Fruit fly (Drosophila melanogaster) whole organism, embryonic: ENCODE measurements around the gene Cyp4g15.

ENCODE experiments used
- Aef1 ChIP-seq: fragments of 200-800 bp; sonication (Bioruptor generic); IDR thresholded peaks from 3 replicates; pipeline ENCODE4 v1.3.6; 2022; ENCODE audit warnings: missing biosample characterization, missing genetic modification characterization
- Blimp-1 ChIP-seq: fragments of 200-800 bp; sonication (Bioruptor generic); optimal IDR thresholded peaks from 3 replicates; lab custom pipeline; 2018; ENCODE audit warnings: missing biosample characterization, missing genetic modification characterization, mild to moderate bottlenecking, moderate library complexity, missing genetic modification reagents
- CG10209 ChIP-seq: fragments of 200-800 bp; sonication (Bioruptor generic); optimal IDR thresholded peaks from 3 replicates; lab custom pipeline; 2017; ENCODE audit warnings: missing biosample characterization, mild to moderate bottlenecking, missing genetic modification characterization, missing genetic modification reagents
- CG12769 ChIP-seq: fragments of 200-800 bp; sonication (Bioruptor generic); optimal IDR thresholded peaks from 2 replicates; lab custom pipeline; 2019; ENCODE audit warnings: missing biosample characterization, mild to moderate bottlenecking, missing genetic modification characterization, moderate library complexity
- CG13123 ChIP-seq: fragments of 200-800 bp; sonication (Bioruptor generic); optimal IDR thresholded peaks from 2 replicates; lab custom pipeline; 2016; ENCODE audit warnings: missing biosample characterization, missing genetic modification characterization
- CG13775 ChIP-seq: fragments of 200-800 bp; sonication (Bioruptor generic); optimal IDR thresholded peaks from 3 replicates; lab custom pipeline; 2017; ENCODE audit warnings: missing biosample characterization, mild to moderate bottlenecking, missing genetic modification characterization
- CG13894 ChIP-seq: fragments of 200-800 bp; sonication (Bioruptor generic); optimal IDR thresholded peaks from 3 replicates; lab custom pipeline; 2018; ENCODE audit warnings: missing biosample characterization, mild to moderate bottlenecking, missing genetic modification characterization, moderate library complexity
- CG14441 ChIP-seq: fragments of 200-800 bp; sonication (Bioruptor generic); IDR thresholded peaks from 2 replicates; pipeline ENCODE4 v1.3.6; 2022; ENCODE audit warnings: missing biosample characterization, missing genetic modification characterization
- CG15011 ChIP-seq: fragments of 200-800 bp; sonication (Bioruptor generic); optimal IDR thresholded peaks from 3 replicates; lab custom pipeline; 2018; ENCODE audit warnings: missing biosample characterization, mild to moderate bottlenecking, missing genetic modification characterization
- CG15269 ChIP-seq: fragments of 200-800 bp; sonication (Bioruptor generic); optimal IDR thresholded peaks from 2 replicates; lab custom pipeline; 2018; ENCODE audit warnings: missing biosample characterization, mild to moderate bottlenecking, missing genetic modification characterization, moderate library complexity
- CG1602 ChIP-seq: fragments of 200-800 bp; sonication (Bioruptor generic); optimal IDR thresholded peaks from 3 replicates; lab custom pipeline; 2016; ENCODE audit warnings: missing biosample characterization, missing genetic modification characterization
- CG18011 ChIP-seq: fragments of 200-800 bp; sonication (Bioruptor generic); optimal IDR thresholded peaks from 2 replicates; lab custom pipeline; 2017; ENCODE audit warnings: missing biosample characterization, missing genetic modification characterization, mild to moderate bottlenecking, moderate library complexity, missing genotype
- CG18476 ChIP-seq: fragments of 200-800 bp; sonication (Bioruptor generic); optimal IDR thresholded peaks from 2 replicates; lab custom pipeline; 2016; ENCODE audit warnings: missing biosample characterization, mild to moderate bottlenecking, missing genetic modification characterization
- CG3281 ChIP-seq: fragments of 200-800 bp; sonication (Bioruptor generic); optimal IDR thresholded peaks from 3 replicates; lab custom pipeline; 2017; ENCODE audit warnings: missing biosample characterization, mild to moderate bottlenecking, missing genetic modification characterization
- CG9876 ChIP-seq: fragments of 200-800 bp; sonication (Bioruptor generic); optimal IDR thresholded peaks from 2 replicates; lab custom pipeline; 2016; ENCODE audit warnings: missing biosample characterization, missing genetic modification characterization
- D ChIP-seq, 2 experiments: fragments of 200-800 bp in 1 of 2; fragments of >200 bp in 1 of 2; sonication (Bioruptor generic) in 1 of 2; optimal IDR thresholded peaks; 2 replicates in 1 of 2; 3 replicates in 1 of 2; lab custom pipeline; 2017; ENCODE audit warnings: mild to moderate bottlenecking in 1 of 2, missing biosample characterization in 1 of 2, missing genetic modification characterization in 1 of 2, missing genetic modification reagents in 1 of 2
- Deaf1 ChIP-seq: fragments of 200-800 bp; optimal IDR thresholded peaks from 3 replicates; lab custom pipeline; 2019; ENCODE audit warnings: missing biosample characterization, mild to moderate bottlenecking, missing genetic modification characterization, moderate library complexity
- Dll ChIP-seq: fragments of 200-800 bp; sonication (Bioruptor generic); IDR thresholded peaks from 4 replicates; pipeline ENCODE4 v1.3.6; 2022; ENCODE audit warnings: missing biosample characterization, missing genetic modification characterization; ENCODE audit not compliant: partially characterized antibody
- HmgD ChIP-seq: fragments of 200-800 bp; sonication (Bioruptor generic); optimal IDR thresholded peaks from 3 replicates; lab custom pipeline; 2016; ENCODE audit warnings: missing biosample characterization, missing genetic modification characterization
- Hr78 ChIP-seq, 2 experiments: fragments of 200-800 bp in 1 of 2; fragments of >200 bp in 1 of 2; sonication (Bioruptor generic) in 1 of 2; optimal IDR thresholded peaks; 2 replicates each; lab custom pipeline; 2017 to 2019; ENCODE audit warnings: missing biosample characterization in 2 of 2, missing genetic modification characterization in 2 of 2, mild to moderate bottlenecking in 1 of 2, moderate library complexity in 1 of 2
- Lim3 ChIP-seq: fragments of 200-800 bp; sonication (Bioruptor generic); IDR thresholded peaks from 2 replicates; pipeline ENCODE4 v1.3.6; 2022; ENCODE audit warnings: missing biosample characterization, missing genetic modification characterization
- Mrtf ChIP-seq: fragments of 200-800 bp; sonication (Bioruptor generic); IDR thresholded peaks from 3 replicates; pipeline ENCODE4 v1.3.6; 2022; ENCODE audit warnings: missing biosample characterization, missing genetic modification characterization
- Oli ChIP-seq: fragments of 200-800 bp; sonication (Bioruptor generic); optimal IDR thresholded peaks from 2 replicates; lab custom pipeline; 2018; ENCODE audit warnings: missing biosample characterization, mild to moderate bottlenecking, missing genetic modification characterization, moderate library complexity
- Pdp1 ChIP-seq, 2 experiments: fragments of 200-800 bp; sonication (Bioruptor generic); optimal IDR thresholded peaks; 3 replicates each; lab custom pipeline; 2016; ENCODE audit warnings: missing biosample characterization in 2 of 2, missing genetic modification characterization in 2 of 2, mild to moderate bottlenecking in 1 of 2, moderate library complexity in 1 of 2
- Sry-β ChIP-seq: fragments of 200-800 bp; sonication (Bioruptor generic); optimal IDR thresholded peaks from 2 replicates; lab custom pipeline; 2018; ENCODE audit warnings: missing biosample characterization, mild to moderate bottlenecking, missing genetic modification characterization, moderate library complexity
- Vsx1 ChIP-seq: fragments of 200-800 bp; sonication (Bioruptor generic); optimal IDR thresholded peaks from 2 replicates; lab custom pipeline; 2017; ENCODE audit warnings: missing biosample characterization, mild to moderate bottlenecking, missing genetic modification characterization, missing genetic modification reagents
- abd-A ChIP-seq: fragments of 200-800 bp; sonication (Bioruptor generic); optimal IDR thresholded peaks from 3 replicates; lab custom pipeline; 2019; ENCODE audit warnings: missing biosample characterization, mild to moderate bottlenecking, missing genetic modification characterization, moderate library complexity
- cg ChIP-seq: fragments of 200-800 bp; sonication (Bioruptor generic); optimal IDR thresholded peaks from 3 replicates; lab custom pipeline; 2019; ENCODE audit warnings: missing biosample characterization, mild to moderate bottlenecking, missing genetic modification characterization, moderate library complexity
- chinmo ChIP-seq: fragments of 200-800 bp; sonication (Bioruptor generic); IDR thresholded peaks from 4 replicates; pipeline ENCODE4 v1.3.6; 2022; ENCODE audit warnings: missing biosample characterization, missing genetic modification characterization; ENCODE audit not compliant: partially characterized antibody
- crol ChIP-seq: fragments of 200-800 bp; sonication (Bioruptor generic); IDR thresholded peaks from 2 replicates; pipeline ENCODE4 v1.3.6; 2022; ENCODE audit warnings: missing biosample characterization, missing genetic modification characterization
- eve ChIP-seq, 2 experiments: fragments of >200 bp; optimal IDR thresholded peaks; 2 replicates each; lab custom pipeline; 2017; ENCODE audit warnings: missing biosample characterization in 2 of 2, missing genetic modification characterization in 2 of 2
- ftz-f1 ChIP-seq: fragments of 200-800 bp; sonication (Bioruptor generic); optimal IDR thresholded peaks from 2 replicates; lab custom pipeline; 2016; ENCODE audit warnings: missing biosample characterization, missing genetic modification characterization
- klu ChIP-seq: fragments of 200-800 bp; sonication (Bioruptor generic); IDR thresholded peaks from 2 replicates; pipeline ENCODE4 v1.3.6; 2022; ENCODE audit warnings: missing biosample characterization, missing genetic modification characterization
- lbe ChIP-seq: fragments of 200-800 bp; sonication (Bioruptor generic); optimal IDR thresholded peaks from 2 replicates; lab custom pipeline; 2016; ENCODE audit warnings: missing biosample characterization, mild to moderate bottlenecking, missing genetic modification characterization
- oc ChIP-seq: fragments of 200-800 bp; sonication (Bioruptor generic); optimal IDR thresholded peaks from 2 replicates; lab custom pipeline; 2018; ENCODE audit warnings: missing biosample characterization, mild to moderate bottlenecking, missing genetic modification characterization, moderate library complexity
- ranshi ChIP-seq: fragments of 200-800 bp; sonication (Bioruptor generic); IDR thresholded peaks from 2 replicates; pipeline ENCODE4 v1.3.6; 2022; ENCODE audit warnings: missing biosample characterization, missing genetic modification characterization
- schlank ChIP-seq: fragments of 200-800 bp; sonication (Bioruptor generic); optimal IDR thresholded peaks from 2 replicates; lab custom pipeline; 2018; ENCODE audit warnings: missing biosample characterization, mild to moderate bottlenecking, missing genetic modification characterization
- sd ChIP-seq: fragments of 200-800 bp; sonication (Bioruptor generic); optimal IDR thresholded peaks from 3 replicates; lab custom pipeline; 2018; ENCODE audit warnings: missing biosample characterization, mild to moderate bottlenecking, missing genetic modification characterization, moderate library complexity
- sens ChIP-seq: fragments of 200-800 bp; sonication (Bioruptor generic); peaks from one replicate; lab custom pipeline; 2016; ENCODE audit warnings: missing biosample characterization, missing genetic modification characterization
- sisA ChIP-seq: fragments of 200-800 bp; sonication (Bioruptor generic); IDR thresholded peaks from 2 replicates; pipeline ENCODE4 v1.3.6; 2022; ENCODE audit warnings: missing biosample characterization, missing genetic modification characterization
- sqz ChIP-seq: fragments of 200-800 bp; sonication (Bioruptor generic); optimal IDR thresholded peaks from 3 replicates; lab custom pipeline; 2018; ENCODE audit warnings: missing biosample characterization, mild to moderate bottlenecking, missing genetic modification characterization
- trh ChIP-seq: fragments of 200-800 bp; sonication (Bioruptor generic); optimal IDR thresholded peaks from 2 replicates; lab custom pipeline; 2016; ENCODE audit warnings: missing biosample characterization, missing genetic modification characterization
- vvl ChIP-seq: fragments of 200-800 bp; sonication (Bioruptor generic); IDR thresholded peaks from 2 replicates; pipeline ENCODE4 v1.3.6; 2022; ENCODE audit warnings: missing biosample characterization, missing genetic modification characterization

Gene Cyp4g15

dm6 chrX:11511955-11512354 is 35.1 kb downstream of the Cyp4g15 start:
- TF ChIP-seq CG15011 (GFP tag; lab: Kevin White, UChicago) (no peak), crol (GFP tag; lab: Robert Waterston, UW) (peak; percentile 55; the same call in 1 of the 2 replicates), ftz-f1 (peak; percentile 7), CG1602 (GFP tag; lab: Kevin White, UChicago) (no peak), Mrtf (0 out of 3 replicates have a peak, but pooled peaks have one; percentile 20), lbe (GFP tag; lab: Kevin White, UChicago) (no peak), Vsx1 (GFP tag; lab: Kevin White, UChicago) (no peak), CG14441 (GFP tag; lab: Robert Waterston, UW) (0 out of 2 replicates have a peak, but pooled peaks have one; percentile 6), Aef1 (GFP tag; lab: Robert Waterston, UW) (no peak), Sry-β (GFP tag; lab: Kevin White, UChicago) (no peak), D (optimal IDR thresholded peaks at IDR 0.05; lab: Kevin White, UChicago) (no peak), D (GFP tag; optimal IDR thresholded peaks at IDR 0.05; lab: Kevin White, UChicago) (no peak)

DNA sequence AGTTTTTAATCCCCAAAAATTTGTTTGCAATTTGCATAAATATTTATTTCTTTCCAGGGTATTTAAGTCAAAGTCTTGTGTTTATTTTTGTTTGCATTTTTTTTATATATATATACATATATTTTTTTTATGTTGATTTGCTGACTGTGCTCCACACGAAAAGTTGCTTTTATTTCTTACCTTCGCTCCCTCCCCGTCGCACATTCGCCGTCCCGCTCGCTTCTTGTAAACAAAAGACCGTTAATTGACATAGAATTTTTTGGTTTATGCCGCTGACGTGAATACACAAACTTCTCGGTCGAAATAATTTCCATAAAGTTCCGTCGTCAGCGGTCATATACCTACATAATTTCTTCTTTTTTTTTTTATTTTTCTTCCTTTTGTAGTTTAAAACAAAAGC is 36.0 kb downstream of the Cyp4g15 start:
- TF ChIP-seq CG9876 (GFP tag; lab: Kevin White, UChicago) = no peak
- no peak for TF ChIP-seq Blimp-1 (GFP tag; lab: Kevin White, UChicago)
- no peak for TF ChIP-seq CG10209 (GFP tag; lab: Kevin White, UChicago)
- peak; percentile 44 for TF ChIP-seq sens (GFP tag; lab: Kevin White, UChicago)
- TF ChIP-seq sqz (GFP tag; lab: Kevin White, UChicago) = peak; percentile 23

dm6 chrX:11515550-11515949 is 38.7 kb downstream of the Cyp4g15 start:
- TF ChIP-seq cg (GFP tag; lab: Kevin White, UChicago) = peak; percentile 56
- no peak for TF ChIP-seq ranshi
- TF ChIP-seq chinmo (GFP tag; lab: Robert Waterston, UW) = peak; percentile 73; the same call in 1 of the 4 replicates
- peak; percentile 47 for TF ChIP-seq ftz-f1
- peak in 1 of 2 experiments; percentile 2 for TF ChIP-seq Pdp1 (GFP tag; optimal IDR thresholded peaks at IDR 0.05; lab: Kevin White, UChicago)
- TF ChIP-seq sqz (GFP tag; lab: Kevin White, UChicago) = peak; percentile 39
- TF ChIP-seq sd (tag; lab: Kevin White, UChicago) = peak; percentile 52
- no peak for TF ChIP-seq CG13123 (GFP tag; lab: Kevin White, UChicago)
- TF ChIP-seq CG18476 (GFP tag; lab: Kevin White, UChicago) = no peak
- peak; percentile 1 for TF ChIP-seq oc (tag; lab: Kevin White, UChicago)
- TF ChIP-seq Hr78 (GFP tag; optimal IDR thresholded peaks at IDR 0.05; lab: Kevin White, UChicago) = peak in 1 of 2 experiments; percentile 53
- peak; percentile 64 for TF ChIP-seq CG15269 (tag; lab: Kevin White, UChicago)
- TF ChIP-seq, all 482 proteins: peak for 9

- peak in 1 of 2 experiments; percentile 40 for TF ChIP-seq eve (GFP tag; optimal IDR thresholded peaks at IDR 0.05; lab: Kevin White, UChicago)
- TF ChIP-seq vvl (GFP tag; lab: Robert Waterston, UW) = peak; percentile 54; the same call in 1 of the 2 replicates
- TF ChIP-seq Dll (GFP tag; lab: Robert Waterston, UW) = no peak
- TF ChIP-seq HmgD (GFP tag; lab: Kevin White, UChicago) = no peak
- no peak for TF ChIP-seq klu (GFP tag; lab: Robert Waterston, UW)
- TF ChIP-seq Oli (tag; lab: Kevin White, UChicago) = no peak
- no peak for TF ChIP-seq sisA (GFP tag; lab: Robert Waterston, UW)
- TF ChIP-seq schlank (tag; lab: Kevin White, UChicago) = no peak
- TF ChIP-seq CG18011 (GFP tag; lab: Kevin White, UChicago) = no peak
- peak; percentile 93 for TF ChIP-seq CG12769 (tag; lab: Kevin White, UChicago)
- peak; percentile 90 for TF ChIP-seq CG13894
- no peak for TF ChIP-seq CG3281 (GFP tag; lab: Kevin White, UChicago)
- TF ChIP-seq trh (GFP tag; lab: Kevin White, UChicago) = no peak
- no peak for TF ChIP-seq Lim3
- no peak for TF ChIP-seq CG13775
- peak; percentile 65; the same call in 1 of the 4 replicates for TF ChIP-seq chinmo (GFP tag; lab: Robert Waterston, UW)
- TF ChIP-seq Deaf1 (tag; lab: Kevin White, UChicago) = peak; percentile 54
- TF ChIP-seq abd-A = peak; percentile 80
Observed at dm6 chrX:11517295-11517694, 40.4 kb downstream of the Cyp4g15 start.
